Fruit fly (Drosophila melanogaster) whole organism, embryonic: ENCODE data around the gene CG31717.

Experiments
- ATbp ChIP-seq: fragments of 200-800 bp; sonication (Bioruptor generic); optimal IDR thresholded peaks from 2 replicates; lab custom pipeline; 2017; ENCODE audit warnings: missing biosample characterization, mild to moderate bottlenecking, missing genetic modification characterization, missing genetic modification reagents
- Adf1 ChIP-seq: fragments of 200-800 bp; sonication (Bioruptor generic); IDR thresholded peaks from 2 replicates; pipeline ENCODE4 v1.3.6; 2022; ENCODE audit warnings: missing biosample characterization, missing genetic modification characterization
- CG10366 ChIP-seq: fragments of 200-800 bp; sonication (Bioruptor generic); IDR thresholded peaks from 2 replicates; pipeline ENCODE4 v1.3.6; 2022; ENCODE audit warnings: missing biosample characterization, missing genetic modification characterization
- CG10959 ChIP-seq: fragments of 200-800 bp; sonication (Bioruptor generic); IDR thresholded peaks from 2 replicates; pipeline ENCODE4 v1.3.6; 2022; ENCODE audit warnings: missing biosample characterization, missing genetic modification characterization
- CG11560 ChIP-seq: fragments of 200-800 bp; sonication (Bioruptor generic); IDR thresholded peaks from 3 replicates; pipeline ENCODE4 v1.3.6; 2022; ENCODE audit warnings: missing biosample characterization, missing genetic modification characterization
- CG11695 ChIP-seq: fragments of 200-800 bp; sonication (Bioruptor generic); IDR thresholded peaks from 3 replicates; pipeline ENCODE4 v1.3.6; 2022; ENCODE audit warnings: missing biosample characterization, missing genetic modification characterization
- CG13424 ChIP-seq: fragments of 200-800 bp; sonication (Bioruptor generic); optimal IDR thresholded peaks from 2 replicates; lab custom pipeline; 2019; ENCODE audit warnings: missing biosample characterization, mild to moderate bottlenecking, missing genetic modification characterization, moderate library complexity
- CG15514 ChIP-seq: fragments of 200-800 bp; sonication (Bioruptor generic); optimal IDR thresholded peaks from 3 replicates; lab custom pipeline; 2017; ENCODE audit warnings: missing biosample characterization, missing genetic modification characterization, mild to moderate bottlenecking, moderate library complexity, missing genetic modification reagents
- CG1602 ChIP-seq: fragments of 200-800 bp; sonication (Bioruptor generic); optimal IDR thresholded peaks from 3 replicates; lab custom pipeline; 2016; ENCODE audit warnings: missing biosample characterization, missing genetic modification characterization
- CG16815 ChIP-seq: fragments of 200-800 bp; sonication (Bioruptor generic); optimal IDR thresholded peaks from 3 replicates; lab custom pipeline; 2017; ENCODE audit warnings: missing biosample characterization, mild to moderate bottlenecking, missing genetic modification characterization
- CG17328 ChIP-seq: fragments of 200-800 bp; sonication (Bioruptor generic); IDR thresholded peaks from 2 replicates; pipeline ENCODE4 v1.3.6; 2022; ENCODE audit warnings: missing biosample characterization, missing genetic modification characterization
- CG17359 ChIP-seq: fragments of 200-800 bp; sonication (Bioruptor generic); optimal IDR thresholded peaks from 3 replicates; lab custom pipeline; 2018; ENCODE audit warnings: missing biosample characterization, mild to moderate bottlenecking, missing genetic modification characterization, moderate library complexity
- CG18011 ChIP-seq: fragments of 200-800 bp; sonication (Bioruptor generic); optimal IDR thresholded peaks from 2 replicates; lab custom pipeline; 2017; ENCODE audit warnings: missing biosample characterization, missing genetic modification characterization, mild to moderate bottlenecking, moderate library complexity, missing genotype
- CG18599 ChIP-seq: fragments of 200-800 bp; sonication (Bioruptor generic); optimal IDR thresholded peaks from 3 replicates; lab custom pipeline; 2017; ENCODE audit warnings: missing biosample characterization, missing genetic modification characterization, mild to moderate bottlenecking, moderate library complexity, missing genetic modification reagents
- CG31388 ChIP-seq: fragments of 200-800 bp; sonication (Bioruptor generic); optimal IDR thresholded peaks from 2 replicates; lab custom pipeline; 2016; ENCODE audit warnings: missing biosample characterization, missing genetic modification characterization
- CG3407 ChIP-seq: fragments of 200-800 bp; sonication (Bioruptor generic); optimal IDR thresholded peaks from 2 replicates; lab custom pipeline; 2018; ENCODE audit warnings: missing biosample characterization, mild to moderate bottlenecking, missing genetic modification characterization
- CG5180 ChIP-seq: fragments of 200-800 bp; sonication (Bioruptor generic); optimal IDR thresholded peaks from 3 replicates; lab custom pipeline; 2017; ENCODE audit warnings: missing biosample characterization, missing genetic modification characterization, mild to moderate bottlenecking, moderate library complexity, missing genetic modification reagents
- CG8281 ChIP-seq: fragments of 200-800 bp; sonication (Bioruptor generic); optimal IDR thresholded peaks from 2 replicates; lab custom pipeline; 2018; ENCODE audit warnings: missing biosample characterization, mild to moderate bottlenecking, missing genetic modification characterization, moderate library complexity
- CG8924 ChIP-seq: fragments of 200-800 bp; optimal IDR thresholded peaks from 3 replicates; lab custom pipeline; 2019; ENCODE audit warnings: missing biosample characterization, mild to moderate bottlenecking, missing genetic modification characterization, moderate library complexity
- CG9215 ChIP-seq: fragments of 200-800 bp; sonication (Bioruptor generic); IDR thresholded peaks from 2 replicates; pipeline ENCODE4 v1.3.6; 2022; ENCODE audit warnings: missing biosample characterization, missing genetic modification characterization
- CG9797 ChIP-seq: fragments of 200-800 bp; sonication (Bioruptor generic); optimal IDR thresholded peaks from 3 replicates; lab custom pipeline; 2018; ENCODE audit warnings: missing biosample characterization, mild to moderate bottlenecking, missing genetic modification characterization
- D ChIP-seq, 2 experiments: fragments of 200-800 bp in 1 of 2; fragments of >200 bp in 1 of 2; sonication (Bioruptor generic) in 1 of 2; optimal IDR thresholded peaks; 2 replicates in 1 of 2; 3 replicates in 1 of 2; lab custom pipeline; 2017; ENCODE audit warnings: mild to moderate bottlenecking in 1 of 2, missing biosample characterization in 1 of 2, missing genetic modification characterization in 1 of 2, missing genetic modification reagents in 1 of 2
- D19A ChIP-seq: fragments of 200-800 bp; optimal IDR thresholded peaks from 3 replicates; lab custom pipeline; 2019; ENCODE audit warnings: missing biosample characterization, mild to moderate bottlenecking, missing genetic modification characterization, moderate library complexity
- Doc3 ChIP-seq: fragments of 200-800 bp; sonication (Bioruptor generic); IDR thresholded peaks from 3 replicates; pipeline ENCODE4 v1.3.6; 2022; ENCODE audit warnings: missing biosample characterization, missing genetic modification characterization; ENCODE audit not compliant: partially characterized antibody
- Drgx ChIP-seq: fragments of 200-800 bp; sonication (Bioruptor generic); IDR thresholded peaks from 2 replicates; pipeline ENCODE4 v1.3.6; 2022; ENCODE audit warnings: missing biosample characterization, missing genetic modification characterization
- Eip74EF ChIP-seq, 2 experiments: fragments of 200-800 bp in 1 of 2; fragments of >200 bp in 1 of 2; sonication (Bioruptor generic) in 1 of 2; optimal IDR thresholded peaks; 2 replicates each; lab custom pipeline; 2017 to 2019; ENCODE audit warnings: missing biosample characterization in 2 of 2, missing genetic modification characterization in 2 of 2, mild to moderate bottlenecking in 1 of 2, moderate library complexity in 1 of 2
- Ets97D ChIP-seq: fragments of 200-800 bp; sonication (Bioruptor generic); optimal IDR thresholded peaks from 3 replicates; lab custom pipeline; 2016; ENCODE audit warnings: missing biosample characterization, missing genetic modification characterization
- Lpt ChIP-seq: fragments of >200 bp; optimal IDR thresholded peaks from 2 replicates; lab custom pipeline; 2018; ENCODE audit warnings: missing biosample characterization, missing genetic modification characterization
- Nf-YC ChIP-seq: fragments of 200-800 bp; optimal IDR thresholded peaks from 3 replicates; lab custom pipeline; 2019; ENCODE audit warnings: missing biosample characterization, mild to moderate bottlenecking, missing genetic modification characterization, moderate library complexity
- Oaz ChIP-seq: fragments of 200-800 bp; sonication (Bioruptor generic); IDR thresholded peaks from 2 replicates; pipeline ENCODE4 v1.3.6; 2022; ENCODE audit warnings: missing biosample characterization, missing genetic modification characterization
- Pdp1 ChIP-seq, 2 experiments: fragments of 200-800 bp; sonication (Bioruptor generic); optimal IDR thresholded peaks; 3 replicates each; lab custom pipeline; 2016; ENCODE audit warnings: missing biosample characterization in 2 of 2, missing genetic modification characterization in 2 of 2, mild to moderate bottlenecking in 1 of 2, moderate library complexity in 1 of 2
- Sox102F ChIP-seq: fragments of 200-800 bp; sonication (Bioruptor generic); optimal IDR thresholded peaks from 2 replicates; lab custom pipeline; 2018; ENCODE audit warnings: missing biosample characterization, mild to moderate bottlenecking, missing genetic modification characterization, moderate library complexity
- disco-r ChIP-seq: fragments of 200-800 bp; sonication (Bioruptor generic); optimal IDR thresholded peaks from 2 replicates; lab custom pipeline; 2016; ENCODE audit warnings: missing biosample characterization, missing genetic modification characterization
- exex ChIP-seq: fragments of 200-800 bp; sonication (Bioruptor generic); optimal IDR thresholded peaks from 4 replicates; lab custom pipeline; 2018; ENCODE audit warnings: missing biosample characterization, mild to moderate bottlenecking, missing genetic modification characterization, moderate library complexity
- gt ChIP-seq: fragments of 200-800 bp; sonication (Bioruptor generic); IDR thresholded peaks from 2 replicates; pipeline ENCODE4 v1.3.6; 2022; ENCODE audit warnings: missing biosample characterization, missing genetic modification characterization
- hth ChIP-seq: fragments of >200 bp; optimal IDR thresholded peaks from 2 replicates; lab custom pipeline; 2017; ENCODE audit warnings: inconsistent platforms
- kah ChIP-seq: fragments of 200-800 bp; sonication (Bioruptor generic); optimal IDR thresholded peaks from 2 replicates; lab custom pipeline; 2018; ENCODE audit warnings: missing biosample characterization, mild to moderate bottlenecking, missing genetic modification characterization
- mld ChIP-seq: fragments of 200-800 bp; sonication (Bioruptor generic); IDR thresholded peaks from 3 replicates; pipeline ENCODE4 v1.3.6; 2022; ENCODE audit warnings: missing biosample characterization, missing genetic modification characterization; ENCODE audit not compliant: partially characterized antibody
- otp ChIP-seq: fragments of 200-800 bp; sonication (Bioruptor generic); IDR thresholded peaks from 3 replicates; pipeline ENCODE4, ENCODE4 v1.3.6; 2022; ENCODE audit warnings: missing biosample characterization, missing genetic modification characterization
- pfk ChIP-seq: fragments of 200-800 bp; sonication (Bioruptor generic); optimal IDR thresholded peaks from 2 replicates; lab custom pipeline; 2018; ENCODE audit warnings: missing biosample characterization, mild to moderate bottlenecking, missing genetic modification characterization, moderate library complexity
- pnt ChIP-seq: fragments of 200-800 bp; sonication (Bioruptor generic); optimal IDR thresholded peaks from 3 replicates; lab custom pipeline; 2016; ENCODE audit warnings: missing biosample characterization, missing genetic modification characterization
- pum ChIP-seq: fragments of 200-800 bp; sonication (Bioruptor generic); optimal IDR thresholded peaks from 2 replicates; lab custom pipeline; 2016; ENCODE audit warnings: missing biosample characterization, missing genetic modification characterization
- row ChIP-seq: fragments of 200-800 bp; sonication (Bioruptor generic); IDR thresholded peaks from 3 replicates; pipeline ENCODE4 v1.3.6; 2022; ENCODE audit warnings: missing biosample characterization, missing genetic modification characterization
- sd ChIP-seq: fragments of 200-800 bp; sonication (Bioruptor generic); optimal IDR thresholded peaks from 3 replicates; lab custom pipeline; 2018; ENCODE audit warnings: missing biosample characterization, mild to moderate bottlenecking, missing genetic modification characterization, moderate library complexity
- so ChIP-seq: fragments of 200-800 bp; sonication (Bioruptor generic); IDR thresholded peaks from 3 replicates; pipeline ENCODE4 v1.3.6; 2022; ENCODE audit warnings: missing biosample characterization, missing genetic modification characterization
- ssp ChIP-seq: fragments of 200-800 bp; sonication (Bioruptor generic); IDR thresholded peaks from 2 replicates; pipeline ENCODE4 v1.3.6; 2022; ENCODE audit warnings: missing biosample characterization, missing genetic modification characterization
- tna ChIP-seq: fragments of 200-800 bp; sonication (Bioruptor generic); IDR thresholded peaks from 2 replicates; pipeline ENCODE4 v1.3.6; 2022; ENCODE audit warnings: missing biosample characterization, missing genetic modification characterization; ENCODE audit not compliant: partially characterized antibody
- unpg ChIP-seq: fragments of 200-800 bp; sonication (Bioruptor generic); optimal IDR thresholded peaks from 3 replicates; lab custom pipeline; 2018; ENCODE audit warnings: missing biosample characterization, mild to moderate bottlenecking, missing genetic modification characterization, moderate library complexity
- vnd ChIP-seq: fragments of 200-800 bp; sonication (Bioruptor generic); IDR thresholded peaks from 3 replicates; pipeline ENCODE4 v1.3.6; 2022; ENCODE audit warnings: missing biosample characterization, missing genetic modification characterization; ENCODE audit not compliant: partially characterized antibody
- zfh2 ChIP-seq: fragments of 200-800 bp; sonication (Bioruptor generic); optimal IDR thresholded peaks from 2 replicates; lab custom pipeline; 2016; ENCODE audit warnings: missing biosample characterization, missing genetic modification characterization

CG31717 gene

dm6 chr2L:10231092-10231494 is 19.4 kb upstream of the CG31717 start (continued):
- no peak for TF ChIP-seq Nf-YC
- no peak for TF ChIP-seq otp (GFP tag; lab: Robert Waterston, UW)
- no peak for TF ChIP-seq CG9215 (GFP tag; lab: Robert Waterston, UW)
- TF ChIP-seq hth (lab: Kevin White, UChicago), result no peak
- TF ChIP-seq exex, result peak; percentile 32
- TF ChIP-seq Oaz (GFP tag; lab: Robert Waterston, UW), result no peak
- TF ChIP-seq Adf1 (GFP tag; lab: Robert Waterston, UW), result no peak
- TF ChIP-seq sd (tag; lab: Kevin White, UChicago), result peak; percentile 84
- TF ChIP-seq Ets97D (GFP tag; lab: Kevin White, UChicago), result no peak
- no peak for TF ChIP-seq CG10366 (GFP tag; lab: Robert Waterston, UW)
- no peak for TF ChIP-seq CG1602 (GFP tag; lab: Kevin White, UChicago)
- no peak for TF ChIP-seq CG10959
- no peak for TF ChIP-seq CG11560 (tag; lab: Robert Waterston, UW)
- TF ChIP-seq CG5180, result peak; percentile 18
- TF ChIP-seq kah, result no peak
- no peak for TF ChIP-seq CG8281
- no peak; the same call in 1 of the 2 replicates for TF ChIP-seq CG17328 (GFP tag; lab: Robert Waterston, UW)
- no peak for TF ChIP-seq mld (GFP tag; lab: Robert Waterston, UW)
- TF ChIP-seq so (GFP tag; lab: Robert Waterston, UW), result 0 out of 3 replicates have a peak, but pooled peaks have one; percentile 25
- peak; percentile 7 for TF ChIP-seq pnt (GFP tag; lab: Kevin White, UChicago)
- TF ChIP-seq Lpt (GFP tag; lab: Kevin White, UChicago), result no peak
- TF ChIP-seq CG18599 (GFP tag; lab: Kevin White, UChicago), result no peak
- no peak for TF ChIP-seq gt (GFP tag; lab: Robert Waterston, UW)
- TF ChIP-seq Drgx (GFP tag; lab: Robert Waterston, UW), result peak; percentile 44
- peak; percentile 34 for TF ChIP-seq CG17359
- no peak for TF ChIP-seq D (optimal IDR thresholded peaks at IDR 0.05; lab: Kevin White, UChicago)
- no peak for TF ChIP-seq D (GFP tag; optimal IDR thresholded peaks at IDR 0.05; lab: Kevin White, UChicago)
- TF ChIP-seq Doc3 (GFP tag; lab: Robert Waterston, UW), result no peak
- no peak for TF ChIP-seq pum (GFP tag; lab: Kevin White, UChicago)
- TF ChIP-seq row (GFP tag; lab: Robert Waterston, UW), result no peak
- TF ChIP-seq unpg, result peak; percentile 22
- TF ChIP-seq CG18011 (GFP tag; lab: Kevin White, UChicago), result no peak
- TF ChIP-seq ssp, result no peak
- TF ChIP-seq CG15514 (GFP tag; lab: Kevin White, UChicago), result no peak
- TF ChIP-seq tna (GFP tag; lab: Robert Waterston, UW), result no peak
- no peak for TF ChIP-seq pfk (GFP tag; lab: Kevin White, UChicago)
- TF ChIP-seq disco-r (GFP tag; lab: Kevin White, UChicago), result no peak
- TF ChIP-seq Sox102F (GFP tag; lab: Kevin White, UChicago), result no peak
- no peak for TF ChIP-seq zfh2 (GFP tag; lab: Kevin White, UChicago)
- TF ChIP-seq CG3407 (GFP tag; lab: Kevin White, UChicago), result no peak
- TF ChIP-seq CG31388 (GFP tag; lab: Kevin White, UChicago), result no peak
- TF ChIP-seq CG13424 (tag; lab: Kevin White, UChicago), result peak; percentile 6
- no peak for TF ChIP-seq D19A (tag; lab: Kevin White, UChicago)
- no peak for TF ChIP-seq ATbp (GFP tag; lab: Kevin White, UChicago)
- TF ChIP-seq CG16815, result no peak
- peak in 1 of 2 experiments; percentile 28 for TF ChIP-seq Pdp1 (GFP tag; optimal IDR thresholded peaks at IDR 0.05; lab: Kevin White, UChicago)
- no peak for TF ChIP-seq Eip74EF (GFP tag; optimal IDR thresholded peaks at IDR 0.05; lab: Kevin White, UChicago)
- TF ChIP-seq vnd, result no peak
- TF ChIP-seq CG11695 (GFP tag; lab: Robert Waterston, UW), result 0 out of 3 replicates have a peak, but pooled peaks have one; percentile 39
- no peak for TF ChIP-seq CG9797
- peak; percentile 44 for TF ChIP-seq CG8924 (tag; lab: Kevin White, UChicago)
